Worm (Caenorhabditis elegans) whole organism, L4/young adult: ENCODE measurements around the gene fbxa-163.

Source experiments
- W03F9.2 ChIP-seq: fragments of 150-350 bp; optimal IDR thresholded peaks from 2 replicates; lab custom pipeline; 2014; ENCODE audit warnings: missing biosample characterization, missing genetic modification characterization
- dao-5 ChIP-seq: sonication (generic microtip); optimal IDR thresholded peaks from 2 replicates; lab custom pipeline; 2016; ENCODE audit warnings: missing genotype, missing genetic modification characterization, moderate library complexity, missing compliant biosample characterization
- him-1 ChIP-seq: sonication (generic microtip); optimal IDR thresholded peaks from 2 replicates; lab custom pipeline; 2016; ENCODE audit warnings: missing genotype, missing genetic modification reagents, missing genetic modification characterization, missing compliant biosample characterization

- TF ChIP-seq him-1 (tag; lab: Kevin White, UChicago) = no peak
- no peak for TF ChIP-seq dao-5 (tag; lab: Kevin White, UChicago)
- TF ChIP-seq W03F9.2 = no peak
Measured at ce11 chrII:1567646-1568045, 42.9 kb downstream of the fbxa-163 start, which contains the start of gene K05F6.8.
